Worm (Caenorhabditis elegans) whole organism, midembryonic: ENCODE measurements around the gene T07F8.1.

Experiments
- T22C8.4 ChIP-seq: fragments of 200-800 bp; sonication (Bioruptor generic); IDR thresholded peaks from 2 replicates; pipeline ENCODE4 v1.3.6; 2022; ENCODE audit warnings: missing genetic modification characterization, missing compliant biosample characterization
- flt-1 ChIP-seq: fragments of 200-800 bp; sonication (Bioruptor generic); IDR thresholded peaks from 2 replicates; pipeline ENCODE4 v1.3.6; 2022; ENCODE audit warnings: missing genetic modification characterization, missing compliant biosample characterization
- klf-2 ChIP-seq: fragments of 200-800 bp; sonication (Bioruptor generic); conservative IDR thresholded peaks from 2 replicates; pipeline ENCODE4 v1.3.6; 2022; ENCODE audit warnings: missing genetic modification reagents, missing genetic modification characterization, missing compliant biosample characterization
- med-1 ChIP-seq: sonication (generic microtip); optimal IDR thresholded peaks from 2 replicates; lab custom pipeline; 2017; ENCODE audit warnings: missing genetic modification characterization, mild to moderate bottlenecking, missing compliant biosample characterization, antibody characterized with exemption, missing genetic modification reagents; ENCODE audit not compliant: insufficient read depth
- ref-1 ChIP-seq: fragments of 200-800 bp; sonication (Bioruptor generic); conservative IDR thresholded peaks from 2 replicates; pipeline ENCODE4 v1.3.6; 2022; ENCODE audit warnings: missing genetic modification reagents, missing genetic modification characterization, missing compliant biosample characterization
- tab-1 ChIP-seq: fragments of 200-800 bp; sonication (Bioruptor generic); IDR thresholded peaks from 2 replicates; pipeline ENCODE4 v1.3.6; 2022; ENCODE audit warnings: missing genetic modification characterization, missing compliant biosample characterization
- ztf-23 ChIP-seq: fragments of 200-800 bp; sonication (Bioruptor generic); IDR thresholded peaks from 2 replicates; pipeline ENCODE4 v1.3.6; 2022; ENCODE audit warnings: missing genetic modification reagents, missing genetic modification characterization, missing compliant biosample characterization
- ztf-29 ChIP-seq: fragments of 200-800 bp; sonication (Bioruptor generic); IDR thresholded peaks from 2 replicates; pipeline ENCODE4 v1.3.6; 2022; ENCODE audit warnings: missing genetic modification reagents, missing genetic modification characterization, missing compliant biosample characterization

DNA sequence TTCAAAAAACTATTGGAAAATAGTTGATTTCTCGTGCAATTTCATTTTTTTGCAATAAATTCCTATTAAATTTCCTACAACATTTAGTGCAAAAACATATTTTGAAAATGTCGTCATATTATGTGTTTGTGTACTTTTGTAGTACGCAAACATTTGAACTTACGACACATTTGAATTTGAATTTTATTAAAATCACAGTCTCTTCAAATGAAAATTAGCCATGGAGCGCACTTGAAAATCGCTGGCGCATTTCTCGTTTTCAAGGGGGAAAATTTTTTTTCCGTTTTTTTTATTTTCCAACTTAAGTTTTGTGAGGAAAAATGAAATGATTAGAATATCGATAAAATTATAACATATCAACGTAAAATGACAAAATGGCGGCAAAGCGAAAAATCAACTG lies 649 bp upstream of the T07F8.1 start:
- TF ChIP-seq ztf-29 (GFP tag; lab: Robert Waterston, UW) (no peak), T22C8.4 (no peak), ref-1 (GFP tag; lab: Robert Waterston, UW) (no peak), ztf-23 (GFP tag; lab: Robert Waterston, UW) (no peak), klf-2 (GFP tag; lab: Robert Waterston, UW) (no peak), flt-1 (GFP tag; lab: Robert Waterston, UW) (no peak), med-1 (no peak), tab-1 (GFP tag; lab: Robert Waterston, UW) (no peak)
